Fruit fly (Drosophila melanogaster): ENCODE data around the gene Tyler.

The Tyler gene

dm6 chrX:19582732-19583131, 28.6 kb upstream of the Tyler start:
- no peak for TF ChIP-seq Sp1 (GFP tag; optimal IDR thresholded peaks at IDR 0.05)
- TF ChIP-seq Dif (GFP tag; optimal IDR thresholded peaks at IDR 0.05; ENCODE audit: partially characterized antibody) = no peak
- TF ChIP-seq Abd-B (GFP tag; optimal IDR thresholded peaks at IDR 0.05) = no peak
- TF ChIP-seq rgr (GFP tag; optimal IDR thresholded peaks at IDR 0.05) = no peak
- no peak for TF ChIP-seq Hr83 (GFP tag; optimal IDR thresholded peaks at IDR 0.05; ENCODE audit: poor library complexity, severe bottlenecking)
- TF ChIP-seq sage (GFP tag; optimal IDR thresholded peaks at IDR 0.05) = no peak
- no peak for TF ChIP-seq CrebA (GFP tag; optimal IDR thresholded peaks at IDR 0.05; ENCODE audit: borderline replicate concordance)
- no peak for TF ChIP-seq Vsx2 (GFP tag; optimal IDR thresholded peaks at IDR 0.05; ENCODE audit: partially characterized antibody)
- no peak for TF ChIP-seq tai (GFP tag; optimal IDR thresholded peaks at IDR 0.05)
- no peak for TF ChIP-seq fru (GFP tag; optimal IDR thresholded peaks at IDR 0.05)
- TF ChIP-seq br (GFP tag; optimal IDR thresholded peaks at IDR 0.05) = no peak
- TF ChIP-seq Rel (GFP tag; optimal IDR thresholded peaks at IDR 0.05) = no peak
- no peak for TF ChIP-seq Rel (tag; optimal IDR thresholded peaks at IDR 0.05)

dm6 chrX:19583317-19583716, 28.0 kb upstream of the Tyler start, which contains the start of gene CG14204:
TSS of gene CG14204 (plus strand) at chrX:19583617.
- TF ChIP-seq usp (GFP tag; optimal IDR thresholded peaks at IDR 0.05) = no peak
- no peak for TF ChIP-seq Mio (GFP tag; optimal IDR thresholded peaks at IDR 0.05)
- no peak for TF ChIP-seq dmrt93B (GFP tag; optimal IDR thresholded peaks at IDR 0.05)
- no peak for TF ChIP-seq HLH106 (tag; optimal IDR thresholded peaks at IDR 0.05)
- TF ChIP-seq foxo (GFP tag; optimal IDR thresholded peaks at IDR 0.05) = no peak
- no peak for TF ChIP-seq dsf (GFP tag; optimal IDR thresholded peaks at IDR 0.05; ENCODE audit: borderline replicate concordance)
- no peak for TF ChIP-seq sv (GFP tag; optimal IDR thresholded peaks at IDR 0.05)
- no peak for TF ChIP-seq Hr83 (GFP tag; optimal IDR thresholded peaks at IDR 0.05; ENCODE audit: poor library complexity, severe bottlenecking)
- TF ChIP-seq ey (GFP tag; optimal IDR thresholded peaks at IDR 0.05) = no peak
- no peak for TF ChIP-seq Rel (GFP tag; optimal IDR thresholded peaks at IDR 0.05)
- TF ChIP-seq Rel (tag; optimal IDR thresholded peaks at IDR 0.05) = no peak
- no peak for TF ChIP-seq psq (GFP tag; optimal IDR thresholded peaks at IDR 0.05)
- no peak for TF ChIP-seq Myc (optimal IDR thresholded peaks at IDR 0.05)
- TF ChIP-seq Abd-B (GFP tag; optimal IDR thresholded peaks at IDR 0.05) = no peak
- no peak for TF ChIP-seq tai (GFP tag; optimal IDR thresholded peaks at IDR 0.05)
- TF ChIP-seq brk (GFP tag; optimal IDR thresholded peaks at IDR 0.05) = no peak
- no peak for TF ChIP-seq CrebA (GFP tag; optimal IDR thresholded peaks at IDR 0.05; ENCODE audit: borderline replicate concordance)
- TF ChIP-seq Dfd (GFP tag; optimal IDR thresholded peaks at IDR 0.05) = no peak

dm6 chrX:19585142-19585541, 26.2 kb upstream of the Tyler start:
- TF ChIP-seq dsf (GFP tag; optimal IDR thresholded peaks at IDR 0.05; ENCODE audit: borderline replicate concordance) (no peak), lola (GFP tag; optimal IDR thresholded peaks at IDR 0.05) (no peak), Jra (GFP tag; optimal IDR thresholded peaks at IDR 0.05) (no peak), dl (GFP tag; optimal IDR thresholded peaks at IDR 0.05; ENCODE audit: insufficient read depth in 1 of 2, partially characterized antibody in 2 of 2) (no peak), Mio (GFP tag; optimal IDR thresholded peaks at IDR 0.05) (no peak), GATAd (GFP tag; optimal IDR thresholded peaks at IDR 0.05) (no peak), Rel (GFP tag; optimal IDR thresholded peaks at IDR 0.05) (no peak), Rel (tag; optimal IDR thresholded peaks at IDR 0.05) (no peak), sv (GFP tag; optimal IDR thresholded peaks at IDR 0.05) (no peak), sage (GFP tag; optimal IDR thresholded peaks at IDR 0.05) (no peak), CG32264 (GFP tag; optimal IDR thresholded peaks at IDR 0.05) (no peak), woc (GFP tag; optimal IDR thresholded peaks at IDR 0.05) (no peak), Hr83 (GFP tag; optimal IDR thresholded peaks at IDR 0.05; ENCODE audit: poor library complexity, severe bottlenecking) (no peak), CG9705 (GFP tag; optimal IDR thresholded peaks at IDR 0.05) (no peak), foxo (GFP tag; optimal IDR thresholded peaks at IDR 0.05) (no peak), Abd-B (GFP tag; optimal IDR thresholded peaks at IDR 0.05) (no peak), fru (GFP tag; optimal IDR thresholded peaks at IDR 0.05) (no peak)

dm6 chrX:19590070-19590469, 21.3 kb upstream of the Tyler start, which contains the start of gene CG14219:
TSS of gene CG14219 (minus strand) at chrX:19590170.
- no peak for TF ChIP-seq pan (optimal IDR thresholded peaks at IDR 0.05)
- TF ChIP-seq Mio (GFP tag; optimal IDR thresholded peaks at IDR 0.05) = no peak
- no peak for TF ChIP-seq lola (GFP tag; optimal IDR thresholded peaks at IDR 0.05)
- no peak for TF ChIP-seq tai (GFP tag; optimal IDR thresholded peaks at IDR 0.05)
- no peak for TF ChIP-seq CG32264 (GFP tag; optimal IDR thresholded peaks at IDR 0.05)
- no peak for TF ChIP-seq Abd-B (GFP tag; optimal IDR thresholded peaks at IDR 0.05)
- TF ChIP-seq dmrt93B (GFP tag; optimal IDR thresholded peaks at IDR 0.05) = no peak
- TF ChIP-seq Jra (GFP tag; optimal IDR thresholded peaks at IDR 0.05) = no peak
- TF ChIP-seq Myc (optimal IDR thresholded peaks at IDR 0.05) = no peak

Data from whole organism, wandering third instar larva.